Worm (Caenorhabditis elegans) whole organism, L1 larva: ENCODE data around the gene C32C4.3.
A peak's percentile ranks its signal among the peaks of the same experiment; 100 is the strongest.

Experiments
- ama-1 ChIP-seq: fragments of 150-350 bp; optimal IDR thresholded peaks from 2 replicates; lab custom pipeline; 2014
- ceh-82 ChIP-seq, 3 experiments: fragments of 150-350 bp in 1 of 3; sonication (generic microtip) in 2 of 3; optimal IDR thresholded peaks; 2 replicates each; lab custom pipeline; 2014 to 2017; ENCODE audit warnings: missing biosample characterization in 3 of 3, missing genetic modification characterization in 3 of 3
- dpl-1 ChIP-seq, 3 experiments: fragments of 150-350 bp in 2 of 3; sonication (generic microtip) in 1 of 3; optimal IDR thresholded peaks; 2 replicates each; lab custom pipeline; 2014 to 2017; ENCODE audit warnings: missing biosample characterization in 3 of 3, missing genetic modification characterization in 3 of 3, missing genetic modification reagents in 3 of 3
- lin-39 ChIP-seq: fragments of 150-350 bp; optimal IDR thresholded peaks from 2 replicates; lab custom pipeline; 2014; ENCODE audit warnings: missing biosample characterization, missing genetic modification reagents, missing genetic modification characterization
- nhr-85 ChIP-seq: sonication (generic microtip); peaks from one replicate; lab custom pipeline; 2016; ENCODE audit warnings: missing genetic modification characterization, inconsistent platforms, missing compliant biosample characterization
- unc-62 ChIP-seq: fragments of 150-350 bp; optimal IDR thresholded peaks from 2 replicates; lab custom pipeline; 2014; ENCODE audit warnings: missing biosample characterization, missing genetic modification reagents, missing genetic modification characterization
- unc-98 ChIP-seq: fragments of 200-800 bp; sonication (Bioruptor generic); IDR thresholded peaks from 2 replicates; pipeline ENCODE4 v1.3.6; 2022; ENCODE audit warnings: missing genetic modification characterization, missing compliant biosample characterization

DNA sequence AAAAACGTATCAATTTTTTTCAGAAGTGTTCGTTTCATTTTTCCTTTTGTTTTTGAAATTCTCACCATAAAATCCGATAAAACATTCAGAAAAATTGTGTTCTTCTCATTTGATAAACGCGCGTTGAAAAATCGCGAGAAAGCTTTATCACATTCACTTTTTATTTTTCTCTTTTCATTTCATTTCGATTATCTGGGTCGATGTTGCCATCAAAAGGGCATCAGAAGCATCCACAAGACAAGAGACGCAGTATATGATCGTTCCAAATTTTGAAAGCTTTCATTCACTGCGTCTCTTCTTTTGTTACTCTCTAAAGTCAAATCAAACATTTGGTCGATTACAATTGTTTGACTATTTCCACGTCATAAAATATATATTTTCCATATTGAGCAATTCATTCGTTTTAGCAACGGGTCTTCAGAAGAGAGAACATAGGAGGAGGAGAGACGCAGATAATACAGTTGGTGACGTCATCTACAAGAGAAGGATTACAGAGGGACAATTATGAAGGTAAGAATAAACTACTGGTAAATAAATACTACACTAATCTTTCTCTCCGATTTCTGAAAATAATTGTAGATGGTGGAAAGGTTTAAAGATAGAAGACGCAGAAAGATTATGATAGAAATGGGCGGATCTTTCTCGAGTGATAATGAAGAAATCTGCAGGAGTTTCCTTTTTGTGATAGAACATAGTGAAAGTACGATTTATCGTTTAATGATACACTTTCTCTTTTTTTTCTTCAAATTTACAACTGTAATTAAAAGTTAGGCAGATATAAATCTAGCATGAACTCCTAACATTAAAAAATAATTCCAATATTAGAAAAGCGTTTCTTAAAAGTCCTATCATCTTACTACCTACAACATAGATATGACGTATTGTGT is 44.6 kb downstream of the C32C4.3 start, which contains the start of gene H27A22.1:
- TF ChIP-seq ceh-82 (tag; optimal IDR thresholded peaks at IDR 0.05; lab: Kevin White, UChicago) (no peak), unc-98 (GFP tag; lab: Robert Waterston, UW) (no peak), dpl-1 (GFP tag; optimal IDR thresholded peaks at IDR 0.05; lab: Kevin White, UChicago) (no peak), ama-1 (lab: Kevin White, UChicago) (no peak), lin-39 (tag; lab: Kevin White, UChicago) (no peak), unc-62 (GFP tag; lab: Kevin White, UChicago) (no peak), nhr-85 (peak; percentile 62)
